Fruit fly (Drosophila melanogaster): ENCODE data around the gene CG10979.

Gene CG10979

dm6 chr3R:5833948-5834504 lies 39.5 kb downstream of the CG10979 start (continued):
- TF ChIP-seq Meics (GFP tag; optimal IDR thresholded peaks at IDR 0.05) = no peak
- no peak for TF ChIP-seq Fer3 (tag; optimal IDR thresholded peaks at IDR 0.05)
- TF ChIP-seq tll (GFP tag; optimal IDR thresholded peaks at IDR 0.05) = no peak
- TF ChIP-seq Hr51 (GFP tag; optimal IDR thresholded peaks at IDR 0.05) = peak in 1 of 2 experiments; percentile 19
- TF ChIP-seq so (GFP tag; IDR thresholded peaks at IDR 0.05) = 0 out of 3 replicates have a peak, but pooled peaks have one; percentile 39
- no peak for TF ChIP-seq Stat92E (GFP tag; optimal IDR thresholded peaks at IDR 0.05)
- no peak for TF ChIP-seq pan (optimal IDR thresholded peaks at IDR 0.05)
- TF ChIP-seq pan (GFP tag; optimal IDR thresholded peaks at IDR 0.05 in 1 of 2, IDR thresholded peaks at IDR 0.05 in 1 of 2) = peak in 1 of 2 experiments; percentile 54
- no peak for TF ChIP-seq CG33213 (GFP tag; optimal IDR thresholded peaks at IDR 0.05)
- TF ChIP-seq dm (GFP tag; optimal IDR thresholded peaks at IDR 0.05) = no peak
- no peak for TF ChIP-seq Lhr (GFP tag; optimal IDR thresholded peaks at IDR 0.05)
- TF ChIP-seq sisA (GFP tag; IDR thresholded peaks at IDR 0.05) = peak; percentile 41; the same call in 1 of the 2 replicates
- TF ChIP-seq CoRest (tag; optimal IDR thresholded peaks at IDR 0.05) = peak; percentile 4
- no peak for TF ChIP-seq Tbp (GFP tag; optimal IDR thresholded peaks at IDR 0.05)
- TF ChIP-seq zen (tag; optimal IDR thresholded peaks at IDR 0.05) = no peak
- no peak for TF ChIP-seq CG14965 (GFP tag; optimal IDR thresholded peaks at IDR 0.05; ENCODE audit: borderline replicate concordance)
- TF ChIP-seq usp (GFP tag; optimal IDR thresholded peaks at IDR 0.05) = no peak
- TF ChIP-seq esg (GFP tag; conservative IDR thresholded peaks at IDR 0.05) = 0 out of 2 replicates have a peak, but pooled peaks have one; percentile 11
- TF ChIP-seq CG9932 (GFP tag; IDR thresholded peaks at IDR 0.05) = 0 out of 2 replicates have a peak, but pooled peaks have one; percentile 27
- no peak for TF ChIP-seq HLH54F (GFP tag; optimal IDR thresholded peaks at IDR 0.05)
- no peak for TF ChIP-seq CG4282 (GFP tag; optimal IDR thresholded peaks at IDR 0.05)
- TF ChIP-seq ftz-f1 (GFP tag; optimal IDR thresholded peaks at IDR 0.05) = no peak
- no peak for TF ChIP-seq yki (optimal IDR thresholded peaks at IDR 0.05)
- TF ChIP-seq row (GFP tag; IDR thresholded peaks at IDR 0.05) = peak; percentile 58
- peak; percentile 28 for TF ChIP-seq CG17359 (tag; optimal IDR thresholded peaks at IDR 0.05)
- no peak for TF ChIP-seq exex (tag; optimal IDR thresholded peaks at IDR 0.05)
- TF ChIP-seq Oli (tag; optimal IDR thresholded peaks at IDR 0.05) = no peak
- TF ChIP-seq CG34422 (GFP tag; IDR thresholded peaks at IDR 0.05) = 0 out of 3 replicates have a peak, but pooled peaks have one; percentile 18
- peak; percentile 42 for TF ChIP-seq Sox102F (GFP tag; optimal IDR thresholded peaks at IDR 0.05)
- TF ChIP-seq CG10267 (tag; optimal IDR thresholded peaks at IDR 0.05) = no peak
- TF ChIP-seq ERR (GFP tag; optimal IDR thresholded peaks at IDR 0.05) = no peak
- TF ChIP-seq MTF-1 (GFP tag; optimal IDR thresholded peaks at IDR 0.05; ENCODE audit: borderline replicate concordance) = no peak
- TF ChIP-seq CG9727 (GFP tag; optimal IDR thresholded peaks at IDR 0.05) = no peak
- peak; percentile 27; the same call in 1 of the 2 replicates for TF ChIP-seq sob (GFP tag; IDR thresholded peaks at IDR 0.05)
- no peak for TF ChIP-seq chm (GFP tag; IDR thresholded peaks at IDR 0.05)
- no peak for TF ChIP-seq CG8388 (GFP tag; optimal IDR thresholded peaks at IDR 0.05)
- TF ChIP-seq seq (GFP tag; IDR thresholded peaks at IDR 0.05) = no peak
- TF ChIP-seq kay (GFP tag; optimal IDR thresholded peaks at IDR 0.05) = no peak
- no peak for TF ChIP-seq BtbVII (GFP tag; optimal IDR thresholded peaks at IDR 0.05)
- TF ChIP-seq maf-S (GFP tag; optimal IDR thresholded peaks at IDR 0.05) = no peak
- TF ChIP-seq Side (GFP tag; optimal IDR thresholded peaks at IDR 0.05) = no peak
- TF ChIP-seq CG11398 (GFP tag; optimal IDR thresholded peaks at IDR 0.05) = no peak
- TF ChIP-seq HLH3B (GFP tag; IDR thresholded peaks at IDR 0.05) = no peak
- TF ChIP-seq CG6854 (GFP tag; optimal IDR thresholded peaks at IDR 0.05) = no peak
- TF ChIP-seq tup (GFP tag; optimal IDR thresholded peaks at IDR 0.05) = no peak
- TF ChIP-seq Usf (GFP tag; optimal IDR thresholded peaks at IDR 0.05) = no peak
- TF ChIP-seq ATbp (GFP tag; optimal IDR thresholded peaks at IDR 0.05) = no peak
- TF ChIP-seq Atf3 (GFP tag; optimal IDR thresholded peaks at IDR 0.05) = no peak
- TF ChIP-seq CG1233 (GFP tag; optimal IDR thresholded peaks at IDR 0.05) = no peak
- TF ChIP-seq CG3838 (GFP tag; optimal IDR thresholded peaks at IDR 0.05) = no peak
